Comparison of ENCODE assay signal across 5 fruit fly cellular contexts in genomic region chr3L:22864254-22865060, dm6.
TF ChIP-seq lines count a peak whose summit lies in the region.

Gene CG33170 (plus strand): TSS chr3L:22864600.

- TF ChIP-seq CTCF in whole organism, embryonic (GFP tag; optimal IDR thresholded peaks at IDR 0.05; lab: Kevin White, UChicago) = no peak

TF ChIP-seq in whole organism, adult, 20 proteins besides CTCF, POLR2A, EP300 and RAD21 (continues in another document):
- TF ChIP-seq Crg-1 (GFP tag; optimal IDR thresholded peaks at IDR 0.05; lab: Kevin White, UChicago) (no peak), ovo (GFP tag; optimal IDR thresholded peaks at IDR 0.05; lab: Kevin White, UChicago) (peak; percentile 57), CG14711 (tag; optimal IDR thresholded peaks at IDR 0.05; lab: Kevin White, UChicago) (no peak), bab1 (GFP tag; optimal IDR thresholded peaks at IDR 0.05; lab: Kevin White, UChicago) (peak; percentile 70), CG12768 (GFP tag; optimal IDR thresholded peaks at IDR 0.05; lab: Kevin White, UChicago) (no peak), toe (GFP tag; optimal IDR thresholded peaks at IDR 0.05; lab: Kevin White, UChicago) (no peak), Clk (GFP tag; optimal IDR thresholded peaks at IDR 0.05; lab: Kevin White, UChicago) (no peak), CG5204 (GFP tag; optimal IDR thresholded peaks at IDR 0.05; lab: Kevin White, UChicago) (no peak), cnc (optimal IDR thresholded peaks at IDR 0.05; lab: Kevin White, UChicago) (no peak), Hr96 (GFP tag; optimal IDR thresholded peaks at IDR 0.05; lab: Kevin White, UChicago) (no peak), cic (GFP tag; optimal IDR thresholded peaks at IDR 0.05; lab: Kevin White, UChicago) (peak; percentile 21), pad (GFP tag; optimal IDR thresholded peaks at IDR 0.05; lab: Kevin White, UChicago) (peak; percentile 7), CG11617 (GFP tag; optimal IDR thresholded peaks at IDR 0.05; lab: Kevin White, UChicago) (no peak), CG33017 (tag; optimal IDR thresholded peaks at IDR 0.05; lab: Kevin White, UChicago) (no peak), CG7045 (GFP tag; optimal IDR thresholded peaks at IDR 0.05; lab: Kevin White, UChicago) (no peak), kay (GFP tag; lab: Kevin White, UChicago; ENCODE audit: borderline replicate concordance) (no peak), CG1620 (GFP tag; optimal IDR thresholded peaks at IDR 0.05; lab: Kevin White, UChicago) (no peak), tj (GFP tag; optimal IDR thresholded peaks at IDR 0.05; lab: Kevin White, UChicago) (peak; percentile 91), CG7101 (tag; optimal IDR thresholded peaks at IDR 0.05; lab: Kevin White, UChicago) (peak; percentile 10)

TF ChIP-seq in whole organism, embryonic, 481 proteins besides CTCF, POLR2A, EP300 and RAD21 (continues in another document):
- TF ChIP-seq Abd-B (GFP tag; optimal IDR thresholded peaks at IDR 0.05; lab: Kevin White, UChicago) = no peak
- no peak for TF ChIP-seq tna (GFP tag; IDR thresholded peaks at IDR 0.05; lab: Robert Waterston, UW; ENCODE audit: partially characterized antibody)
- TF ChIP-seq CG1529 (GFP tag; optimal IDR thresholded peaks at IDR 0.05; lab: Kevin White, UChicago) = no peak
- TF ChIP-seq CG3726 (GFP tag; IDR thresholded peaks at IDR 0.05; lab: Robert Waterston, UW) = no peak
- TF ChIP-seq ssp (GFP tag; IDR thresholded peaks at IDR 0.05; lab: Robert Waterston, UW) = no peak
- TF ChIP-seq ro (GFP tag; IDR thresholded peaks at IDR 0.05; lab: Robert Waterston, UW) = no peak
- TF ChIP-seq Dref (GFP tag; IDR thresholded peaks at IDR 0.05; lab: Robert Waterston, UW) = no peak
- TF ChIP-seq onecut (GFP tag; IDR thresholded peaks at IDR 0.05; lab: Robert Waterston, UW) = peak; percentile 41; the same call in 1 of the 2 replicates
- TF ChIP-seq Dp (GFP tag; optimal IDR thresholded peaks at IDR 0.05; lab: Kevin White, UChicago) = no peak
- peak in 1 of 2 experiments; percentile 98 for TF ChIP-seq Pdp1 (GFP tag; optimal IDR thresholded peaks at IDR 0.05; lab: Kevin White, UChicago)
- no peak for TF ChIP-seq CG6175 (GFP tag; IDR thresholded peaks at IDR 0.05; lab: Robert Waterston, UW)
- TF ChIP-seq dysf (GFP tag; IDR thresholded peaks at IDR 0.05; lab: Robert Waterston, UW) = peak; percentile 31; the same call in 1 of the 3 replicates
- no peak for TF ChIP-seq odd (GFP tag; optimal IDR thresholded peaks at IDR 0.05; lab: Kevin White, UChicago)
- no peak for TF ChIP-seq CG7745 (tag; optimal IDR thresholded peaks at IDR 0.05; lab: Kevin White, UChicago)
- no peak for TF ChIP-seq sna (GFP tag; IDR thresholded peaks at IDR 0.05; lab: Robert Waterston, UW; ENCODE audit: partially characterized antibody)
- no peak for TF ChIP-seq CG18764 (GFP tag; optimal IDR thresholded peaks at IDR 0.05; lab: Kevin White, UChicago)
- TF ChIP-seq inv (GFP tag; IDR thresholded peaks at IDR 0.05; lab: Robert Waterston, UW; ENCODE audit: partially characterized antibody) = no peak
- no peak for TF ChIP-seq tgo (GFP tag; IDR thresholded peaks at IDR 0.05; lab: Robert Waterston, UW)
- TF ChIP-seq YL-1 (GFP tag; optimal IDR thresholded peaks at IDR 0.05; lab: Kevin White, UChicago) = no peak

TF ChIP-seq in whole organism, prepupa, 60 proteins besides CTCF, POLR2A, EP300 and RAD21:
- TF ChIP-seq vri (GFP tag; optimal IDR thresholded peaks at IDR 0.05; lab: Kevin White, UChicago) (peak; percentile 93), CG16779 (tag; optimal IDR thresholded peaks at IDR 0.05; lab: Kevin White, UChicago) (no peak), svp (GFP tag; lab: Kevin White, UChicago) (no peak), cyc (GFP tag; optimal IDR thresholded peaks at IDR 0.05; lab: Kevin White, UChicago) (no peak), CG11294 (GFP tag; IDR thresholded peaks at IDR 0.05; lab: Robert Waterston, UW) (no peak), topi (GFP tag; optimal IDR thresholded peaks at IDR 0.05; lab: Kevin White, UChicago) (peak; percentile 8), CG6854 (GFP tag; optimal IDR thresholded peaks at IDR 0.05; lab: Kevin White, UChicago) (no peak), achi (GFP tag; optimal IDR thresholded peaks at IDR 0.05; lab: Kevin White, UChicago) (peak; percentile 77), fkh (GFP tag; optimal IDR thresholded peaks at IDR 0.05; lab: Kevin White, UChicago) (peak; percentile 45), ss (GFP tag; optimal IDR thresholded peaks at IDR 0.05; lab: Kevin White, UChicago) (peak in 1 of 2 experiments; percentile 41), CG6808 (GFP tag; optimal IDR thresholded peaks at IDR 0.05; lab: Kevin White, UChicago) (no peak), Eip78C (GFP tag; lab: Kevin White, UChicago) (peak; percentile 69)

TF ChIP-seq in whole organism, pupa, 21 proteins besides CTCF, POLR2A, EP300 and RAD21:
- TF ChIP-seq CG9948 (tag; optimal IDR thresholded peaks at IDR 0.05; lab: Kevin White, UChicago) (no peak), CG12605 (GFP tag; IDR thresholded peaks at IDR 0.05; lab: Robert Waterston, UW) (no peak), fd96Ca (GFP tag; IDR thresholded peaks at IDR 0.05; lab: Robert Waterston, UW) (0 out of 3 replicates have a peak, but pooled peaks have one; percentile 52), EcR (GFP tag; optimal IDR thresholded peaks at IDR 0.05; lab: Kevin White, UChicago) (peak; percentile 8), D1 (tag; optimal IDR thresholded peaks at IDR 0.05; lab: Kevin White, UChicago) (no peak), Pif1B (GFP tag; optimal IDR thresholded peaks at IDR 0.05; lab: Kevin White, UChicago) (no peak), CG34367 (tag; optimal IDR thresholded peaks at IDR 0.05; lab: Kevin White, UChicago) (no peak), gl (tag; optimal IDR thresholded peaks at IDR 0.05; lab: Kevin White, UChicago) (peak; percentile 14), CG13204 (GFP tag; optimal IDR thresholded peaks at IDR 0.05; lab: Kevin White, UChicago) (no peak), CG14655 (GFP tag; optimal IDR thresholded peaks at IDR 0.05; lab: Kevin White, UChicago) (no peak), CG4496 (GFP tag; IDR thresholded peaks at IDR 0.05; lab: Robert Waterston, UW) (0 out of 3 replicates have a peak, but pooled peaks have one; percentile 6), Pif1A (GFP tag; optimal IDR thresholded peaks at IDR 0.05; lab: Kevin White, UChicago) (no peak), Snoo (tag; optimal IDR thresholded peaks at IDR 0.05; lab: Kevin White, UChicago) (no peak), CG10348 (GFP tag; IDR thresholded peaks at IDR 0.05; lab: Robert Waterston, UW) (no peak), Ets98B (GFP tag; IDR thresholded peaks at IDR 0.05; lab: Robert Waterston, UW) (no peak), CG8301 (tag; optimal IDR thresholded peaks at IDR 0.05; lab: Kevin White, UChicago) (no peak), rn (GFP tag; IDR thresholded peaks at IDR 0.05; lab: Robert Waterston, UW) (no peak), CG15710 (tag; optimal IDR thresholded peaks at IDR 0.05; lab: Kevin White, UChicago) (no peak), CG17806 (tag; optimal IDR thresholded peaks at IDR 0.05; lab: Kevin White, UChicago) (no peak), CG8159 (tag; optimal IDR thresholded peaks at IDR 0.05; lab: Kevin White, UChicago) (no peak), CG32121 (GFP tag; IDR thresholded peaks at IDR 0.05; lab: Robert Waterston, UW) (no peak)

TF ChIP-seq in whole organism, wandering third instar larva, 38 proteins besides CTCF, POLR2A, EP300 and RAD21:
- no peak for TF ChIP-seq usp (GFP tag; optimal IDR thresholded peaks at IDR 0.05; lab: Kevin White, UChicago)
- no peak for TF ChIP-seq Rel (GFP tag; optimal IDR thresholded peaks at IDR 0.05; lab: Kevin White, UChicago)
- TF ChIP-seq Rel (tag; optimal IDR thresholded peaks at IDR 0.05; lab: Kevin White, UChicago) = peak; percentile 15
- TF ChIP-seq CG9705 (GFP tag; optimal IDR thresholded peaks at IDR 0.05; lab: Kevin White, UChicago) = no peak
- no peak for TF ChIP-seq Vsx2 (GFP tag; optimal IDR thresholded peaks at IDR 0.05; lab: Kevin White, UChicago; ENCODE audit: partially characterized antibody)
- peak; percentile 2 for TF ChIP-seq br (GFP tag; optimal IDR thresholded peaks at IDR 0.05; lab: Kevin White, UChicago)
- TF ChIP-seq Abd-B (GFP tag; optimal IDR thresholded peaks at IDR 0.05; lab: Kevin White, UChicago) = no peak
- TF ChIP-seq Jra (GFP tag; optimal IDR thresholded peaks at IDR 0.05; lab: Kevin White, UChicago) = peak; percentile 62
- TF ChIP-seq dmrt93B (GFP tag; optimal IDR thresholded peaks at IDR 0.05; lab: Kevin White, UChicago) = no peak
- no peak for TF ChIP-seq OdsH (GFP tag; optimal IDR thresholded peaks at IDR 0.05; lab: Kevin White, UChicago)
- TF ChIP-seq Dfd (GFP tag; optimal IDR thresholded peaks at IDR 0.05; lab: Kevin White, UChicago) = no peak
